Fruit fly (Drosophila melanogaster): ENCODE data around the gene CG10466.

The CG10466 gene

dm6 chr2L:19790553-19791320 is 1.2 kb upstream of the CG10466 start (continued):
- TF ChIP-seq unc-4 (GFP tag; IDR thresholded peaks at IDR 0.05; ENCODE audit: partially characterized antibody) (no peak), dpn (GFP tag; optimal IDR thresholded peaks at IDR 0.05) (no peak), CG16813 (GFP tag; IDR thresholded peaks at IDR 0.05; ENCODE audit: partially characterized antibody) (no peak), CG32767 (GFP tag; IDR thresholded peaks at IDR 0.05) (no peak), D19B (GFP tag; optimal IDR thresholded peaks at IDR 0.05) (no peak), CG16779 (GFP tag; IDR thresholded peaks at IDR 0.05) (no peak), bab2 (GFP tag; optimal IDR thresholded peaks at IDR 0.05) (no peak), kni (GFP tag; optimal IDR thresholded peaks at IDR 0.05) (no peak), crp (GFP tag; optimal IDR thresholded peaks at IDR 0.05) (peak in 1 of 2 experiments; percentile 23), CG4820 (GFP tag; optimal IDR thresholded peaks at IDR 0.05) (no peak), sr (GFP tag; IDR thresholded peaks at IDR 0.05) (no peak), en (GFP tag; optimal IDR thresholded peaks at IDR 0.05) (no peak), CG3163 (GFP tag; optimal IDR thresholded peaks at IDR 0.05) (peak; percentile 8), cg (GFP tag; optimal IDR thresholded peaks at IDR 0.05) (peak; percentile 76), CG13624 (GFP tag; optimal IDR thresholded peaks at IDR 0.05) (no peak), CG33557 (GFP tag; optimal IDR thresholded peaks at IDR 0.05) (no peak), gem (tag; optimal IDR thresholded peaks at IDR 0.05) (no peak), Camta (GFP tag; optimal IDR thresholded peaks at IDR 0.05) (no peak), CG11560 (tag; IDR thresholded peaks at IDR 0.05) (no peak), CG17802 (tag; optimal IDR thresholded peaks at IDR 0.05) (peak; percentile 79), CG9727 (GFP tag; optimal IDR thresholded peaks at IDR 0.05) (peak; percentile 1), emc (GFP tag; optimal IDR thresholded peaks at IDR 0.05) (no peak), Ada2b (GFP tag; IDR thresholded peaks at IDR 0.05) (no peak), pzg (GFP tag; optimal IDR thresholded peaks at IDR 0.05) (peak; percentile 11), Gug (GFP tag; IDR thresholded peaks at IDR 0.05) (no peak), CG9437 (GFP tag; optimal IDR thresholded peaks at IDR 0.05) (peak; percentile 0), chinmo (GFP tag; IDR thresholded peaks at IDR 0.05; ENCODE audit: partially characterized antibody) (0 out of 4 replicates have a peak, but pooled peaks have one; percentile 55), pan (optimal IDR thresholded peaks at IDR 0.05) (no peak), pan (GFP tag; optimal IDR thresholded peaks at IDR 0.05 in 1 of 2, IDR thresholded peaks at IDR 0.05 in 1 of 2) (no peak), knrl (GFP tag; IDR thresholded peaks at IDR 0.05; ENCODE audit: partially characterized antibody) (no peak), hth (optimal IDR thresholded peaks at IDR 0.05) (no peak), CG6689 (GFP tag; IDR thresholded peaks at IDR 0.05) (no peak), CG12299 (tag; optimal IDR thresholded peaks at IDR 0.05) (no peak), CG30403 (GFP tag; optimal IDR thresholded peaks at IDR 0.05) (peak; percentile 17), MESR4 (GFP tag; optimal IDR thresholded peaks at IDR 0.05) (no peak), CG17328 (GFP tag; IDR thresholded peaks at IDR 0.05) (no peak), mam (GFP tag; optimal IDR thresholded peaks at IDR 0.05) (no peak), CG33213 (GFP tag; optimal IDR thresholded peaks at IDR 0.05) (no peak), rib (GFP tag; IDR thresholded peaks at IDR 0.05) (0 out of 2 replicates have a peak, but pooled peaks have one; percentile 21), pros (GFP tag; optimal IDR thresholded peaks at IDR 0.05) (peak; percentile 98), lola (GFP tag; optimal IDR thresholded peaks at IDR 0.05) (peak in 2 of 3 experiments; percentile 11 to 95), crol (GFP tag; IDR thresholded peaks at IDR 0.05) (no peak), ken (GFP tag; IDR thresholded peaks at IDR 0.05) (no peak), amos (GFP tag; IDR thresholded peaks at IDR 0.05; ENCODE audit: partially characterized antibody) (no peak), CG43689 (GFP tag; IDR thresholded peaks at IDR 0.05) (no peak), nerfin-2 (GFP tag; IDR thresholded peaks at IDR 0.05; ENCODE audit: partially characterized antibody) (no peak), CG31441 (GFP tag; IDR thresholded peaks at IDR 0.05) (no peak), Bteb2 (GFP tag; optimal IDR thresholded peaks at IDR 0.05) (no peak), B-H2 (GFP tag; optimal IDR thresholded peaks at IDR 0.05) (no peak)
